Fruit fly (Drosophila melanogaster): ENCODE data around the gene Or22a.

Or22a gene

DNA sequence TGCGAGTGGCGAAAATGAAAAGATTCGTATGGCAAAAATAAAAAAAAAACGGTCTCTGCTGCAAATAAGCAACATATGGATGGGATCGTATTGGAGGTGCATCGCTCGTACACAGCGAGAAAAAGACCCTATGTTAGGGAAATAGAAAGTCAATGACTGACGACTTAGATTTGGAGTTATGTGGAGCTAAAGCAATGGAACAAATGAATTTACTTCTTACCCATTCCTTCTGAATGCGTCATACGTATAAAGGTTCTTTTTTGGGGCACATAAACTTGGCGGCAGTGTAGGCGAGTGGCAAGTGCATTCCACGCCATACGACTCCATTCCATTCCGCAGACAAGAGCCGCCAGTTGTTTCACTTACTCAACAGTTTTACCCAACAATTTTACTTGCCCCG, 49.5 kb upstream of the Or22a start (continued):
- peak; percentile 81 for TF ChIP-seq CG3919 (GFP tag; optimal IDR thresholded peaks at IDR 0.05)
- TF ChIP-seq Met (GFP tag; optimal IDR thresholded peaks at IDR 0.05) = peak; percentile 84
- TF ChIP-seq dsx (GFP tag; optimal IDR thresholded peaks at IDR 0.05; ENCODE audit: poor library complexity, severe bottlenecking) = peak; percentile 74
- TF ChIP-seq net (GFP tag; optimal IDR thresholded peaks at IDR 0.05) = peak; percentile 74
- TF ChIP-seq fkh (GFP tag; optimal IDR thresholded peaks at IDR 0.05) = no peak
- peak; percentile 79 for TF ChIP-seq lz (GFP tag; optimal IDR thresholded peaks at IDR 0.05)
- TF ChIP-seq CG6792 (GFP tag; optimal IDR thresholded peaks at IDR 0.05) = peak; percentile 83
- TF ChIP-seq Eip93F (GFP tag; optimal IDR thresholded peaks at IDR 0.05) = no peak
- peak; percentile 73 for TF ChIP-seq OdsH (GFP tag; optimal IDR thresholded peaks at IDR 0.05)
- TF ChIP-seq Sox14 (GFP tag; optimal IDR thresholded peaks at IDR 0.05) = peak; percentile 80
- TF ChIP-seq CG11762 (GFP tag; optimal IDR thresholded peaks at IDR 0.05; ENCODE audit: insufficient read depth) = peak; percentile 67

DNA sequence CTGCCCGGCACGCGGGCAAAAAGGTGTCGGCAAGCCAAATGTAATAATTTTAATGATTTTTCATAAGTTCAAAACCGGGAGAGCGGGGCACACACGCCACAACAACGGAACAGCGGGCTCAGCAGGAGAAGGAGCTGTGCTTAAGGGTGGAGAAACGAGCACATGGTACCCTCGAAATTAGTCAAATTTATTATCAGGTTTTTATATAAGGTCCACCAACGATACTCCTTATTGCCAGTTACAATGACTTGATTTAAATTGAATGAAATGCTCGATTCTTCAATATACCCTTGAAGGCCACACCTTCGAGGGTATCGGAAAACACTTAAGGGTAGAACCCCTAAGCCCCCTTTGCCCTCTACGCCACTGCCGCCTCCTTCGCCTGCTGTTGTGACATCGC, 46.9 kb upstream of the Or22a start:
- TF ChIP-seq Lpt (GFP tag; optimal IDR thresholded peaks at IDR 0.05) (no peak), pdm3 (GFP tag; optimal IDR thresholded peaks at IDR 0.05) (peak; percentile 52), CG11902 (GFP tag; optimal IDR thresholded peaks at IDR 0.05) (peak; percentile 28), achi (GFP tag; optimal IDR thresholded peaks at IDR 0.05) (peak; percentile 32), CG15336 (GFP tag; IDR thresholded peaks at IDR 0.05) (no peak), CG6792 (GFP tag; optimal IDR thresholded peaks at IDR 0.05) (peak; percentile 58), Hr38 (GFP tag; optimal IDR thresholded peaks at IDR 0.05) (no peak), Smox (GFP tag; optimal IDR thresholded peaks at IDR 0.05) (peak; percentile 62), CG6163 (GFP tag; IDR thresholded peaks at IDR 0.05) (peak; percentile 65; the same call in 2 of the 3 replicates), Gug (GFP tag; IDR thresholded peaks at IDR 0.05) (no peak), CG11762 (GFP tag; optimal IDR thresholded peaks at IDR 0.05; ENCODE audit: insufficient read depth) (no peak), CG16779 (tag; optimal IDR thresholded peaks at IDR 0.05) (no peak), CG8119 (GFP tag; IDR thresholded peaks at IDR 0.05) (no peak), CG6854 (GFP tag; optimal IDR thresholded peaks at IDR 0.05) (peak; percentile 53), cyc (GFP tag; optimal IDR thresholded peaks at IDR 0.05) (peak; percentile 78), CG8632 (GFP tag; optimal IDR thresholded peaks at IDR 0.05) (peak; percentile 30), CG31627 (GFP tag; optimal IDR thresholded peaks at IDR 0.05) (peak; percentile 83), Ets96B (tag; optimal IDR thresholded peaks at IDR 0.05) (peak; percentile 29), OdsH (GFP tag; optimal IDR thresholded peaks at IDR 0.05) (peak; percentile 45), CG6808 (GFP tag; optimal IDR thresholded peaks at IDR 0.05) (peak; percentile 7), net (GFP tag; optimal IDR thresholded peaks at IDR 0.05) (peak; percentile 19), CG32006 (GFP tag; optimal IDR thresholded peaks at IDR 0.05) (no peak), Sox102F (GFP tag; optimal IDR thresholded peaks at IDR 0.05) (peak; percentile 72), eg (GFP tag; IDR thresholded peaks at IDR 0.05) (no peak), lz (GFP tag; optimal IDR thresholded peaks at IDR 0.05) (peak; percentile 70), CG10631 (GFP tag; optimal IDR thresholded peaks at IDR 0.05) (peak; percentile 37), fkh (GFP tag; optimal IDR thresholded peaks at IDR 0.05) (no peak), CG6276 (GFP tag; optimal IDR thresholded peaks at IDR 0.05) (no peak), CG10669 (GFP tag; optimal IDR thresholded peaks at IDR 0.05) (peak; percentile 38), acj6 (GFP tag; optimal IDR thresholded peaks at IDR 0.05) (peak; percentile 51), salr (GFP tag; optimal IDR thresholded peaks at IDR 0.05) (peak in 1 of 2 experiments; percentile 22), svp (GFP tag) (peak; percentile 90), CG8319 (GFP tag; optimal IDR thresholded peaks at IDR 0.05) (peak; percentile 49), Blimp-1 (GFP tag; optimal IDR thresholded peaks at IDR 0.05) (peak; percentile 36), CG7368 (GFP tag; optimal IDR thresholded peaks at IDR 0.05) (peak; percentile 47), spab (GFP tag; optimal IDR thresholded peaks at IDR 0.05) (peak; percentile 22), CG34406 (GFP tag; optimal IDR thresholded peaks at IDR 0.05) (peak; percentile 46), Sox14 (GFP tag; optimal IDR thresholded peaks at IDR 0.05) (peak; percentile 52), topi (GFP tag; optimal IDR thresholded peaks at IDR 0.05) (peak; percentile 72), Met (GFP tag; optimal IDR thresholded peaks at IDR 0.05) (peak; percentile 82), CG4318 (GFP tag; optimal IDR thresholded peaks at IDR 0.05) (no peak), CG3032 (tag; optimal IDR thresholded peaks at IDR 0.05) (peak; percentile 32), Eip93F (GFP tag; optimal IDR thresholded peaks at IDR 0.05) (no peak), CG9139 (GFP tag; optimal IDR thresholded peaks at IDR 0.05) (no peak), fd85E (GFP tag; optimal IDR thresholded peaks at IDR 0.05) (no peak), esn (GFP tag; optimal IDR thresholded peaks at IDR 0.05) (peak; percentile 77), dsx (GFP tag; optimal IDR thresholded peaks at IDR 0.05; ENCODE audit: poor library complexity, severe bottlenecking) (peak; percentile 5)
